Fruit fly (Drosophila melanogaster) whole organism, wandering third instar larva: ENCODE data around the gene CG33777.

Source experiments
- Abd-B ChIP-seq: fragments of >200 bp; optimal IDR thresholded peaks from 2 replicates; lab custom pipeline; 2017; ENCODE audit warnings: missing biosample characterization, missing genetic modification characterization
- CG32264 ChIP-seq: fragments of 200-800 bp; sonication (Bioruptor generic); optimal IDR thresholded peaks from 2 replicates; lab custom pipeline; 2016; ENCODE audit warnings: missing biosample characterization, missing genetic modification characterization
- CG9705 ChIP-seq: fragments of 200-800 bp; sonication (Bioruptor generic); optimal IDR thresholded peaks from 2 replicates; lab custom pipeline; 2018; ENCODE audit warnings: missing biosample characterization, mild to moderate bottlenecking, missing genetic modification characterization
- CrebA ChIP-seq: fragments of 200-800 bp; sonication (Bioruptor generic); optimal IDR thresholded peaks from 2 replicates; lab custom pipeline; 2016; ENCODE audit warnings: missing biosample characterization, mild to moderate bottlenecking, missing genetic modification characterization, borderline replicate concordance
- Dfd ChIP-seq: fragments of >200 bp; optimal IDR thresholded peaks from 2 replicates; lab custom pipeline; 2017; ENCODE audit warnings: missing biosample characterization, missing genetic modification characterization
- Dif ChIP-seq: fragments of 200-275, 200-300 bp; sonication (Bioruptor generic); optimal IDR thresholded peaks from 2 replicates; lab custom pipeline; 2018; ENCODE audit warnings: missing biosample characterization, missing genetic modification characterization; ENCODE audit not compliant: partially characterized antibody
- GATAd ChIP-seq: sonication (Bioruptor generic); optimal IDR thresholded peaks from 2 replicates; lab custom pipeline; 2016; ENCODE audit warnings: missing biosample characterization, missing genetic modification characterization
- HLH106 ChIP-seq: fragments of 200-800 bp; optimal IDR thresholded peaks from 3 replicates; lab custom pipeline; 2019; ENCODE audit warnings: missing biosample characterization, mild to moderate bottlenecking, missing genetic modification characterization, moderate library complexity
- Hnf4 ChIP-seq: fragments of 200-800 bp; sonication (Bioruptor generic); optimal IDR thresholded peaks from 2 replicates; lab custom pipeline; 2016; ENCODE audit warnings: missing biosample characterization, mild to moderate bottlenecking, missing genetic modification characterization
- Hr78 ChIP-seq: fragments of >200 bp; optimal IDR thresholded peaks from 2 replicates; lab custom pipeline; 2017; ENCODE audit warnings: missing biosample characterization, missing genetic modification characterization
- Hr83 ChIP-seq: fragments of 200-300 bp; sonication (Bioruptor generic); optimal IDR thresholded peaks from 2 replicates; lab custom pipeline; 2016; ENCODE audit warnings: missing biosample characterization, mild to moderate bottlenecking, missing genetic modification characterization, moderate library complexity; ENCODE audit not compliant: poor library complexity, severe bottlenecking
- Jra ChIP-seq: sonication (Bioruptor generic); optimal IDR thresholded peaks from 2 replicates; lab custom pipeline; 2016; ENCODE audit warnings: missing biosample characterization, missing genetic modification characterization
- Mio ChIP-seq: sonication (Bioruptor generic); optimal IDR thresholded peaks from 2 replicates; lab custom pipeline; 2016; ENCODE audit warnings: missing biosample characterization, missing genetic modification characterization
- Myc ChIP-seq: fragments of >200 bp; optimal IDR thresholded peaks from 2 replicates; lab custom pipeline; 2017
- N ChIP-seq: fragments of >200 bp; optimal IDR thresholded peaks from 2 replicates; lab custom pipeline; 2018; ENCODE audit warnings: missing biosample characterization, missing external identifiers, missing genetic modification characterization
- OdsH ChIP-seq: fragments of 200-800 bp; sonication (Bioruptor generic); optimal IDR thresholded peaks from 2 replicates; lab custom pipeline; 2016; ENCODE audit warnings: missing biosample characterization, mild to moderate bottlenecking, missing genetic modification characterization
- Rel ChIP-seq, 2 experiments: fragments of 200-800 bp; sonication (Bioruptor generic) in 1 of 2; optimal IDR thresholded peaks; 2 replicates in 1 of 2; 3 replicates in 1 of 2; lab custom pipeline; 2016 to 2019; ENCODE audit warnings: mild to moderate bottlenecking in 2 of 2, missing biosample characterization in 2 of 2, missing genetic modification characterization in 2 of 2, moderate library complexity in 1 of 2
- Sp1 ChIP-seq: fragments of 200-800 bp; sonication (Bioruptor generic); optimal IDR thresholded peaks from 3 replicates; lab custom pipeline; 2019; ENCODE audit warnings: missing biosample characterization, mild to moderate bottlenecking, missing genetic modification characterization, moderate library complexity
- Vsx2 ChIP-seq: fragments of 200-300, 225-300 bp; sonication (Bioruptor generic); optimal IDR thresholded peaks from 2 replicates; lab custom pipeline; 2018; ENCODE audit warnings: missing biosample characterization, missing genetic modification characterization; ENCODE audit not compliant: partially characterized antibody
- br ChIP-seq: fragments of 200-800 bp; sonication (Bioruptor generic); optimal IDR thresholded peaks from 2 replicates; lab custom pipeline; 2016; ENCODE audit warnings: missing biosample characterization, missing genetic modification characterization
- brk ChIP-seq: fragments of 200-800 bp; sonication (Bioruptor generic); optimal IDR thresholded peaks from 2 replicates; lab custom pipeline; 2016; ENCODE audit warnings: missing biosample characterization, mild to moderate bottlenecking, missing genetic modification characterization
- dl ChIP-seq, 2 experiments: fragments of 175-275, 200-275 bp in 1 of 2; fragments of 200-275 bp in 1 of 2; sonication (Bioruptor generic); optimal IDR thresholded peaks; lab custom pipeline; 2018; ENCODE audit warnings: mild to moderate bottlenecking in 2 of 2, missing biosample characterization in 2 of 2, missing genetic modification characterization in 2 of 2, moderate library complexity in 2 of 2; ENCODE audit not compliant: partially characterized antibody in 2 of 2, insufficient read depth in 1 of 2
- dmrt93B ChIP-seq: fragments of 200-800 bp; sonication (Bioruptor generic); optimal IDR thresholded peaks from 2 replicates; lab custom pipeline; 2018; ENCODE audit warnings: missing biosample characterization, mild to moderate bottlenecking, missing genetic modification characterization
- dsf ChIP-seq: sonication (Bioruptor generic); optimal IDR thresholded peaks from 2 replicates; lab custom pipeline; 2016; ENCODE audit warnings: missing biosample characterization, missing genetic modification characterization, borderline replicate concordance
- ey ChIP-seq: fragments of 200-800 bp; sonication (Bioruptor generic); optimal IDR thresholded peaks from 2 replicates; lab custom pipeline; 2016; ENCODE audit warnings: missing biosample characterization, missing genetic modification characterization
- foxo ChIP-seq, 2 experiments: fragments of 200-800 bp; sonication (Bioruptor generic); optimal IDR thresholded peaks; 2 replicates in 1 of 2; 3 replicates in 1 of 2; lab custom pipeline; 2016 to 2017; ENCODE audit warnings: missing biosample characterization in 2 of 2, missing genetic modification characterization in 2 of 2
- fru ChIP-seq: fragments of 200-800 bp; sonication (Bioruptor generic); optimal IDR thresholded peaks from 3 replicates; lab custom pipeline; 2016; ENCODE audit warnings: missing biosample characterization, mild to moderate bottlenecking, missing genetic modification characterization
- h ChIP-seq: fragments of 200-800 bp; sonication (Bioruptor generic); optimal IDR thresholded peaks from 3 replicates; lab custom pipeline; 2016; ENCODE audit warnings: missing biosample characterization, mild to moderate bottlenecking, missing genetic modification characterization
- jim ChIP-seq: fragments of 175-275, 200-325 bp; sonication (Bioruptor generic); optimal IDR thresholded peaks from 2 replicates; lab custom pipeline; 2016; ENCODE audit warnings: missing biosample characterization, mild to moderate bottlenecking, missing genetic modification characterization
- lola ChIP-seq: fragments of >200 bp; optimal IDR thresholded peaks from 2 replicates; lab custom pipeline; 2017; ENCODE audit warnings: missing biosample characterization, missing genetic modification characterization
- pan ChIP-seq: fragments of >200 bp; optimal IDR thresholded peaks from 2 replicates; lab custom pipeline; 2017
- psq ChIP-seq: fragments of 200-800 bp; sonication (Bioruptor generic); optimal IDR thresholded peaks from 3 replicates; lab custom pipeline; 2017; ENCODE audit warnings: missing biosample characterization, mild to moderate bottlenecking, missing genetic modification characterization, moderate library complexity
- rgr ChIP-seq: fragments of 200-800 bp; sonication (Bioruptor generic); optimal IDR thresholded peaks from 3 replicates; lab custom pipeline; 2016; ENCODE audit warnings: missing biosample characterization, mild to moderate bottlenecking, missing genetic modification characterization
- sv ChIP-seq: fragments of 200-800 bp; sonication (Bioruptor generic); optimal IDR thresholded peaks from 3 replicates; lab custom pipeline; 2016; ENCODE audit warnings: missing biosample characterization, missing genetic modification characterization
- tai ChIP-seq: sonication (Bioruptor generic); optimal IDR thresholded peaks from 2 replicates; lab custom pipeline; 2016; ENCODE audit warnings: missing biosample characterization, missing genetic modification characterization
- usp ChIP-seq: fragments of >200 bp; optimal IDR thresholded peaks from 2 replicates; lab custom pipeline; 2017; ENCODE audit warnings: missing biosample characterization, missing genetic modification characterization
- woc ChIP-seq: sonication (Bioruptor generic); optimal IDR thresholded peaks from 2 replicates; lab custom pipeline; 2016; ENCODE audit warnings: missing biosample characterization, mild to moderate bottlenecking, missing genetic modification characterization

The CG33777 gene

dm6 chr3L:4545731-4546130 is 9.3 kb downstream of the CG33777 start:
- TF ChIP-seq Jra (GFP tag; lab: Kevin White, UChicago): no peak
- peak; percentile 10 for TF ChIP-seq fru (GFP tag; lab: Kevin White, UChicago)
- peak in 1 of 2 experiments; percentile 11 for TF ChIP-seq foxo (GFP tag; optimal IDR thresholded peaks at IDR 0.05; lab: Kevin White, UChicago)
- no peak for TF ChIP-seq CrebA (GFP tag; lab: Kevin White, UChicago)
- TF ChIP-seq rgr (GFP tag; lab: Kevin White, UChicago): peak; percentile 24

- TF ChIP-seq Mio: no peak
- TF ChIP-seq Hnf4 (GFP tag; lab: Kevin White, UChicago): peak; percentile 48
- no peak for TF ChIP-seq Myc (lab: Kevin White, UChicago)
Measured at dm6 chr3L:4545138-4545537, 9.9 kb downstream of the CG33777 start.

dm6 chr3L:4544633-4545032 is 10.4 kb downstream of the CG33777 start:
- TF ChIP-seq ey (GFP tag; lab: Kevin White, UChicago): no peak

- peak; percentile 28 for TF ChIP-seq br (GFP tag; lab: Kevin White, UChicago)
- TF ChIP-seq Dif (GFP tag; lab: Kevin White, UChicago): peak; percentile 27
- TF ChIP-seq Rel (GFP tag; optimal IDR thresholded peaks at IDR 0.05; lab: Kevin White, UChicago): no peak
- TF ChIP-seq Rel (tag; optimal IDR thresholded peaks at IDR 0.05; lab: Kevin White, UChicago): peak; percentile 57
- TF ChIP-seq Hnf4 (GFP tag; lab: Kevin White, UChicago): peak; percentile 28
- TF ChIP-seq OdsH (GFP tag; lab: Kevin White, UChicago): no peak
- peak; percentile 68 for TF ChIP-seq h (GFP tag; lab: Kevin White, UChicago)
- TF ChIP-seq CG32264 (GFP tag; lab: Kevin White, UChicago): no peak
- no peak for TF ChIP-seq Sp1
- TF ChIP-seq HLH106: peak; percentile 14
- TF ChIP-seq psq (GFP tag; lab: Kevin White, UChicago): no peak
- peak; percentile 78 for TF ChIP-seq fru (GFP tag; lab: Kevin White, UChicago)
- peak; percentile 58 for TF ChIP-seq GATAd (GFP tag; lab: Kevin White, UChicago)
- TF ChIP-seq tai: peak; percentile 39
- TF ChIP-seq rgr (GFP tag; lab: Kevin White, UChicago): peak; percentile 12
- TF ChIP-seq Hr83 (GFP tag; lab: Kevin White, UChicago): peak; percentile 79
- TF ChIP-seq brk (GFP tag; lab: Kevin White, UChicago): no peak
- TF ChIP-seq, all 38 proteins: peak for 11
Measured at dm6 chr3L:4543807-4544197, 11.2 kb downstream of the CG33777 start.

dm6 chr3L:4543034-4543806 is 11.8 kb downstream of the CG33777 start:
- TF ChIP-seq psq (GFP tag; lab: Kevin White, UChicago) (peak; percentile 67), Jra (GFP tag; lab: Kevin White, UChicago) (peak; percentile 34), Sp1 (peak; percentile 41), N (no peak), tai (no peak), dsf (GFP tag; lab: Kevin White, UChicago) (no peak), brk (GFP tag; lab: Kevin White, UChicago) (no peak), pan (lab: Kevin White, UChicago) (no peak), Dif (GFP tag; lab: Kevin White, UChicago) (no peak), Mio (no peak), h (GFP tag; lab: Kevin White, UChicago) (peak; percentile 79), Myc (lab: Kevin White, UChicago) (no peak), HLH106 (peak; percentile 56), foxo (GFP tag; optimal IDR thresholded peaks at IDR 0.05; lab: Kevin White, UChicago) (peak in 1 of 2 experiments; percentile 87), Hr83 (GFP tag; lab: Kevin White, UChicago) (peak; percentile 72), Hr78 (GFP tag; lab: Kevin White, UChicago) (no peak), dmrt93B (no peak), dl (GFP tag; optimal IDR thresholded peaks at IDR 0.05; lab: Kevin White, UChicago; ENCODE audit: insufficient read depth in 1 of 2, partially characterized antibody in 2 of 2) (no peak), lola (GFP tag; lab: Kevin White, UChicago) (no peak), Rel (GFP tag; optimal IDR thresholded peaks at IDR 0.05; lab: Kevin White, UChicago) (no peak), Rel (tag; optimal IDR thresholded peaks at IDR 0.05; lab: Kevin White, UChicago) (peak; percentile 3), Abd-B (GFP tag; lab: Kevin White, UChicago) (no peak), jim (no peak), usp (no peak), CG9705 (GFP tag; lab: Kevin White, UChicago) (peak; percentile 24), OdsH (GFP tag; lab: Kevin White, UChicago) (peak; percentile 80), Hnf4 (GFP tag; lab: Kevin White, UChicago) (peak; percentile 75), woc (GFP tag; lab: Kevin White, UChicago) (peak; percentile 88), br (GFP tag; lab: Kevin White, UChicago) (peak; percentile 76), rgr (GFP tag; lab: Kevin White, UChicago) (peak; percentile 77), GATAd (GFP tag; lab: Kevin White, UChicago) (no peak), sv (GFP tag; lab: Kevin White, UChicago) (peak; percentile 22), Dfd (GFP tag; lab: Kevin White, UChicago) (no peak), Vsx2 (GFP tag; lab: Kevin White, UChicago) (no peak)
